Worm (Caenorhabditis elegans): Measurements from ENCODE around the gene F46B6.4.

The F46B6.4 gene

ce11 chrV:9763759-9764158 is 15.6 kb downstream of the F46B6.4 start:
- TF ChIP-seq dao-5 (tag; optimal IDR thresholded peaks at IDR 0.05) (no peak), W03F9.2 (tag; optimal IDR thresholded peaks at IDR 0.05) (no peak), him-1 (tag; optimal IDR thresholded peaks at IDR 0.05) (no peak)

- TF ChIP-seq him-1 (tag; optimal IDR thresholded peaks at IDR 0.05) (no peak), W03F9.2 (tag; optimal IDR thresholded peaks at IDR 0.05) (no peak), dao-5 (tag; optimal IDR thresholded peaks at IDR 0.05) (no peak)
Measured at ce11 chrV:9758437-9758836, 20.9 kb downstream of the F46B6.4 start.

ce11 chrV:9757884-9758283 is 21.4 kb downstream of the F46B6.4 start, which contains the start of gene F58E6.11:
F58E6.11 (minus strand) TSS chrV:9757984.
- TF ChIP-seq W03F9.2 (tag; optimal IDR thresholded peaks at IDR 0.05) (no peak), dao-5 (tag; optimal IDR thresholded peaks at IDR 0.05) (no peak), him-1 (tag; optimal IDR thresholded peaks at IDR 0.05) (no peak)

DNA sequence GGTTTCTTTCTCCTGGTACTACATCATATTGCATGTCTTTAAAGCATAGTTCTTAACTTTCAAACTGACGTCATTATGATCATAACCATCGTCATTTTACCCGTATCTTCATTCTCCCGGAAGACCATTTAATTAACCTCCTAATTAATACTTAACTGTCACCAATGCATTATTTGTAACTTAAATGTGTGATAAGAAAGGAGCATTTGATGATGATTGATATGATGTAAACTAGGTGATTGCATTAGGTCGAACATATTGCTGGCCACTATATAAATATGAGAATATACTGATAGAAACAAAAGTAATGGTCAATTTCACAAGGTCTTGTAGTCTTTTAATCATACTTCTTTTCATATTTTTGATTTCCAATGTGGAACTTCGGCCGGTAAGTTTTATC is 23.1 kb downstream of the F46B6.4 start, which contains the start of gene hrg-3:
TSS of gene hrg-3 (plus strand) at position 227 of the 400 bp plus-strand sequence.
- no peak for TF ChIP-seq W03F9.2 (tag; optimal IDR thresholded peaks at IDR 0.05)
- no peak for TF ChIP-seq dao-5 (tag; optimal IDR thresholded peaks at IDR 0.05)
- no peak for TF ChIP-seq him-1 (tag; optimal IDR thresholded peaks at IDR 0.05)

ce11 chrV:9755725-9756124 is 23.6 kb downstream of the F46B6.4 start, which contains the start of gene F58E6.8:
F58E6.8 (minus strand) TSS chrV:9755825.
- TF ChIP-seq dao-5 (tag; optimal IDR thresholded peaks at IDR 0.05) (no peak), him-1 (tag; optimal IDR thresholded peaks at IDR 0.05) (no peak), W03F9.2 (tag; optimal IDR thresholded peaks at IDR 0.05) (no peak)

DNA sequence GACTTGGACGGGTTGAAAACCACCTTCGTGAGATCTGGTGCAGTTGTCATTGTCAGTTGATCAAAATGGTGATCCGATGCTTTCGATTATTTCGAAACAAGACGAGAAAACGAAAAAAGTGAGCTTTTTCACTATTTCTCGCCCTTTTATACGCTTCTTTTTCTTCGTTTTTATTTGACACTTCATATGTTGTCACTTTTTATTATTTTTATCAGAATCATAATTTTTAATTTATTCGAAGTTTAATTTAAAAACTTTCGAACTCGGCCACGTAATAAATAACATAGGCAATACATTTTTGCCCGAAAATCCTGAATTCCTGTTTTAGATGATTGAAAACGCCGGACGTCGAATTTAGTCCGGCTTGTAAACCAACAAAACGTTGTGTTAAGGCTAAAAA is 24.9 kb downstream of the F46B6.4 start, which contains the start of gene F58E6.5:
TSS of gene F58E6.5 (minus strand) at position 101 of the 400 bp plus-strand sequence.
- TF ChIP-seq him-1 (tag; optimal IDR thresholded peaks at IDR 0.05): no peak
- TF ChIP-seq W03F9.2 (tag; optimal IDR thresholded peaks at IDR 0.05): no peak
- TF ChIP-seq dao-5 (tag; optimal IDR thresholded peaks at IDR 0.05): no peak

- no peak for TF ChIP-seq dao-5 (tag; optimal IDR thresholded peaks at IDR 0.05)
- TF ChIP-seq him-1 (tag; optimal IDR thresholded peaks at IDR 0.05): no peak
- no peak for TF ChIP-seq W03F9.2 (tag; optimal IDR thresholded peaks at IDR 0.05)
Measured at ce11 chrV:9753554-9753953, 25.8 kb downstream of the F46B6.4 start.

ce11 chrV:9752918-9753317 is 26.4 kb downstream of the F46B6.4 start, which contains the start of gene F58E6.6:
F58E6.6 (minus strand) TSS chrV:9753018.
- TF ChIP-seq him-1 (tag; optimal IDR thresholded peaks at IDR 0.05) (no peak), W03F9.2 (tag; optimal IDR thresholded peaks at IDR 0.05) (no peak), dao-5 (tag; optimal IDR thresholded peaks at IDR 0.05) (no peak)

DNA sequence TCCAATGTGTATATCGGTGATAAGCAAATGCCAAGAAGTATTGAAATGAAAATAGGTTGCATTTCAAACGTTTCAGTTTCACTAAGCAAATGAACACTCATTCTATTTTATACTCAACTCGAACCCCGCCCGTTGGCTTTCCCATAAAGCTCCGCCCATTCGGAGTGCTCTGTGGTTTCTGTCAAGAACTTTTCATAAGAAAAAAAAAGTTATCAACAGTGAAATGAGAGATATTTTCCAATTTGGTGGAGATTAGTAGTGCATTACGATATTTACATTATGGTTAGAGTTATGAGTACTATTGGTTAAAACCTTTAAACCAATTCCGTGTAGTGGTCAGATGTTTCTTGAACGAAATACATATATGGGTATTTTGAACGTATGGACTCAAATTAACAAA is 29.0 kb downstream of the F46B6.4 start, which contains the start of gene F58E6.4:
TSS of gene F58E6.4 (minus strand) at position 101 of the 400 bp plus-strand sequence.
- TF ChIP-seq dao-5 (tag; optimal IDR thresholded peaks at IDR 0.05): no peak
- no peak for TF ChIP-seq him-1 (tag; optimal IDR thresholded peaks at IDR 0.05)
- no peak for TF ChIP-seq W03F9.2 (tag; optimal IDR thresholded peaks at IDR 0.05)

- TF ChIP-seq dao-5 (tag; optimal IDR thresholded peaks at IDR 0.05) (no peak), him-1 (tag; optimal IDR thresholded peaks at IDR 0.05) (no peak)
Measured at ce11 chrV:9744934-9745333, 34.4 kb downstream of the F46B6.4 start, which contains the start of gene F58E6.13. F58E6.13 (plus strand) TSS chrV:9745234.

DNA sequence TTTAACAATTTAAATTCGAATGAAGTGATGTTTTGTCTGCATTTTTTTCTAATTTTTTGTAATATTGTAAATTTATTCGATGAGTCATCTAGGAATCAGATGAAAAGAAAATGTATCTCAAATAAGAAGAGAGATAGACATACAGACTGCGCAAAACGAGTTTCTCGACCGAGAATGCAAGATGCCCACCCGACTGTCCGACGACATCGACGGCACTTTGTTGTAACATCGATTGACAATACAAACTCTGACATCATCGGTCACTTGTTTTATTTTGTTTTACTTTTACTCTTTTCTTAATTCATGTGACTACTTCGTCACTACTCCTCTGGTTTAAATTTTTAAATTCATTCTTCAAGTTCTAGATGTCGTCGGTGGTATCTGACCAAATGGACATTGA is 38.5 kb downstream of the F46B6.4 start, which contains the start of gene sta-2:
TSS of gene sta-2 (plus strand) at position 349 of the 400 bp plus-strand sequence.
- TF ChIP-seq him-1 (tag; optimal IDR thresholded peaks at IDR 0.05): no peak
- no peak for TF ChIP-seq dao-5 (tag; optimal IDR thresholded peaks at IDR 0.05)
- TF ChIP-seq W03F9.2 (tag; optimal IDR thresholded peaks at IDR 0.05): no peak

DNA sequence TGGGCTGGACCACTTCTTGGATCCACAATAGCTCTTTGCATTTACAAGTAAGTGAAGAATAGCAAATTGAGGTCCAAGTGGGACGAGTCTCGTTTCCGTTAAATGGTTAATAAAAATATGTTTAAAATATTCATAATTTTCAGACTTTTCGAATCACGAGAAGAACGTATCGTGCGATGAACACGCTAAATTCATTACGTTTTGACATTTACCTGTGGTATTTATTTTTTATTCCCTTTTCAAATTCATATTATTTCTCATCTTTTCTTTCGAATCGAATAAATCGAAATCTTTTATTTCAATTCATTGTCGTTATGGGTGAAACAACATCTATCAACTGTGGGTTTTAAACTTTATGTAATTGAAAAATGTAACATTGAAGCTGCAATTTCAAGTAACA is 39.9 kb downstream of the F46B6.4 start, which contains the start of gene marc-1:
TSS of gene marc-1 (plus strand) at position 301 of the 400 bp plus-strand sequence.
- TF ChIP-seq W03F9.2 (tag; optimal IDR thresholded peaks at IDR 0.05) (no peak), dao-5 (tag; optimal IDR thresholded peaks at IDR 0.05) (no peak), him-1 (tag; optimal IDR thresholded peaks at IDR 0.05) (no peak)

DNA sequence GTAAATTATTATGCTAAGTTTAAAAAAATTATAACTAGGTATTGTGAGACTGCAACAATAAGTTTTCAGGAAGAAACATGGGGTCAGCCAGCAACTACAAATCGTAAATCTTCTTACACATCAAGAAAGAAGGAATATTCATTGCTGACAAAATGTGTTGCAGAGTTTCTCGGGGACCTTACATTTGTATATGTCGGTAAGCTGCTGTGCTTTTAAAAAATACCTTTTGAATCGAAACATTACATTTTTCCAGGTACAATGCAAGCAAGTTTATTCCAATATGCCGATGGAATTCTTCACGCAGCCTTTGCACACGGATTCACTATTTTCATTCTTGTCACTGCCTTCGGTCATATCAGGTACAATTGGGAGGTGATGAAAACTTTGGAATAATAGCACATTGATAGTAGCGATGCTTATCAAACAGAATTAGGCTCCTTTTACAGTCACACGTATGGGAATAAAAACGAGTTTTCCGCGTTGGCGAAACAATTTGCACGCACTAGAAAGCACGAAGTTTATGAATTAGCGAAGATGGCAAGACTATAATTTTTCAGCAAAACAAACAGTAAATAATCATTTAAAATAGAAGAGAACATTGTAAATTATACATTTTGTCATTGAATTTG is 41.1 kb downstream of the F46B6.4 start:
- TF ChIP-seq him-1 (tag; optimal IDR thresholded peaks at IDR 0.05) (no peak), W03F9.2 (tag; optimal IDR thresholded peaks at IDR 0.05) (no peak), dao-5 (tag; optimal IDR thresholded peaks at IDR 0.05) (no peak)

DNA sequence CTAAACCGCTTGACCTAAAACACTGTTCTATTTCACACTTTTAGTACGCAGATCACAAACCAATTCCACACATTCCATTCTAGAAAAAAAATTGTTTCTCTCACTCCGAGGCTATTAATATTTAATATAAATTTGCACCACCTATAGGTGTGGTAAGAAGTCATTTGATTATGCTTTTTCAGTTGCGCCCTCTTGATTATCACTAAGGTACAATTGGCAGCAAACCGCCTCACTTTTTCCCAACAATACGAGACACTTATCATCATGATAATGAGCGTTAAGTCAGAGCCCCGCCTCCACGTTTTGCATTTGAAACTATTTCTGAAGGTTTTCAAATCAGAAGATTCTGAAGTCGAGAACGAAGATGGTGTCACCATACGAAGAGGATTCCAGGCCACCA is 42.0 kb downstream of the F46B6.4 start, which contains the start of gene aqp-4:
TSS of gene aqp-4 (plus strand) at position 270 of the 400 bp plus-strand sequence.
- no peak for TF ChIP-seq W03F9.2 (tag; optimal IDR thresholded peaks at IDR 0.05)
- no peak for TF ChIP-seq him-1 (tag; optimal IDR thresholded peaks at IDR 0.05)
- TF ChIP-seq dao-5 (tag; optimal IDR thresholded peaks at IDR 0.05): no peak

Data from whole organism, L4/young adult.